Worm (Caenorhabditis elegans): ENCODE data around the gene F42F12.14.

The F42F12.14 gene

DNA sequence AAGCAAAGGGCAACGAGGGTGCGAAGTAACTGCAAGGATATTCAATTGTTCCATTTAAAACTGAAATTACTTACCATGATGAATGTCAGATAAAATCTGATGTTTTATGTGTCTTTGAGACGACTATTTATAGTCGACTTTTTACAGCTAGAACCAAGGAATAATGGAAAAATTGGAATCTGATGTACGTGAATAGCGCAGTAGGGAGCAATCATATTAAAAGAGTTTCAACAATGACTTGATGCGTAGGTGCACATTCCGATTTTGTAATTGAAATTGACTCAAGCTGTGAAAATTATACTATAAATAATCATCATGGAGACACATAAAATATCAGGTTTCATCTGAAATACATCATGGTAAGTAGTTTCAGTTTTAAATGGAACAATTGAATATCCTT, 5.2 kb upstream of the F42F12.14 start, which contains the start of the genes nspc-9 and nspc-10:
Gene nspc-9, minus strand, starts transcription at position 101 of the 400 bp plus-strand sequence.
Gene nspc-10, plus strand, starts transcription at position 331 of the 400 bp plus-strand sequence.
- no peak for TF ChIP-seq nhr-90 (tag; optimal IDR thresholded peaks at IDR 0.05; ENCODE audit: poor library complexity)
- no peak for TF ChIP-seq egl-13 (tag; optimal IDR thresholded peaks at IDR 0.05)
- no peak for TF ChIP-seq Y116A8C.19 (tag; optimal IDR thresholded peaks at IDR 0.05; ENCODE audit: borderline replicate concordance)
- TF ChIP-seq lsy-2 (tag; optimal IDR thresholded peaks at IDR 0.05), result no peak
- TF ChIP-seq C34B4.2 (tag; optimal IDR thresholded peaks at IDR 0.05), result no peak
- TF ChIP-seq grh-1 (GFP tag; IDR thresholded peaks at IDR 0.05), result no peak
- no peak for TF ChIP-seq nhr-20 (tag; optimal IDR thresholded peaks at IDR 0.05)
- TF ChIP-seq ces-1 (GFP tag; optimal IDR thresholded peaks at IDR 0.05), result no peak
- no peak for TF ChIP-seq unc-86 (tag; optimal IDR thresholded peaks at IDR 0.05)
- TF ChIP-seq lin-39 (tag; optimal IDR thresholded peaks at IDR 0.05), result no peak
- TF ChIP-seq mdl-1 (tag; optimal IDR thresholded peaks at IDR 0.05), result no peak
- TF ChIP-seq snpc-4 (tag; optimal IDR thresholded peaks at IDR 0.05), result no peak
- TF ChIP-seq C04F5.9 (tag; optimal IDR thresholded peaks at IDR 0.05), result no peak

DNA sequence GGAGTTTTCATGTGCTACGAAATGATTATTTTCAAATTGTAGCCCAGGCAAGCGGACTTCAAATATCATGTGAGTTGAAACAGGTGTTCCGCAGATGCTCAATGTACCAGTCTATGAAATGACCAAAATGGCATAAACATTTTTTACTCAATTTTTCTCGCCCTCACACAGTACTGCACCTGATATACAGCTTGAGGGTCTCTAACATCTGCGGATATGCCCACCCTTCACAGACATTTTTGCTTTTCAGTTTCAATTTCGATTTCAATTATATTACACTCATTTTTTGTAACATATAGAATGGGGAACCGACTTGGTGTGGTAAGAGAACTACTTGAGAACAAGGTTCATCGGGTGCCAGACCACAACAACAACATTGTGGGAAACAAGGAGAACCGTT, 1.7 kb upstream of the F42F12.14 start, which contains the start of gene F42F12.11:
Gene F42F12.11, plus strand, starts transcription at position 301 of the 400 bp plus-strand sequence.
- TF ChIP-seq mep-1 (tag; optimal IDR thresholded peaks at IDR 0.05) (no peak), tbx-2 (tag; optimal IDR thresholded peaks at IDR 0.05) (no peak), lin-15B (tag; optimal IDR thresholded peaks at IDR 0.05) (no peak), pqm-1 (tag; optimal IDR thresholded peaks at IDR 0.05) (no peak)

- TF ChIP-seq nhr-85 (tag) (peak; percentile 80), fkh-8 (tag; optimal IDR thresholded peaks at IDR 0.05) (no peak), swsn-7 (tag; optimal IDR thresholded peaks at IDR 0.05) (peak; percentile 22), lin-35 (GFP tag; optimal IDR thresholded peaks at IDR 0.05) (peak in 1 of 2 experiments; percentile 74), nhr-77 (tag; optimal IDR thresholded peaks at IDR 0.05) (peak; percentile 5), xbp-1 (tag; optimal IDR thresholded peaks at IDR 0.05) (peak; percentile 15), mef-2 (tag; optimal IDR thresholded peaks at IDR 0.05) (no peak), nhr-71 (tag; optimal IDR thresholded peaks at IDR 0.05) (peak; percentile 54), efl-1 (optimal IDR thresholded peaks at IDR 0.05) (no peak), efl-1 (GFP tag; optimal IDR thresholded peaks at IDR 0.05 in 1 of 2) (peak in 1 of 2 experiments; percentile 76), nhr-20 (tag; optimal IDR thresholded peaks at IDR 0.05) (peak; percentile 57), nhr-90 (tag; optimal IDR thresholded peaks at IDR 0.05; ENCODE audit: poor library complexity) (peak; percentile 58), sup-37 (GFP tag; optimal IDR thresholded peaks at IDR 0.05) (no peak), lin-14 (GFP tag; optimal IDR thresholded peaks at IDR 0.05) (peak; percentile 36), nhr-47 (tag; optimal IDR thresholded peaks at IDR 0.05) (peak; percentile 35), C16A3.4 (tag; optimal IDR thresholded peaks at IDR 0.05) (peak; percentile 63), nhr-19 (GFP tag; conservative IDR thresholded peaks at IDR 0.05) (peak; percentile 69), elt-3 (tag; optimal IDR thresholded peaks at IDR 0.05) (peak in 2 of 6 experiments; percentile 42 to 54), lir-3 (tag; optimal IDR thresholded peaks at IDR 0.05; ENCODE audit: poor library complexity) (peak; percentile 52), ceh-82 (tag; optimal IDR thresholded peaks at IDR 0.05) (peak in 2 of 3 experiments; percentile 36 to 46), mdl-1 (tag; optimal IDR thresholded peaks at IDR 0.05) (peak in 1 of 2 experiments; percentile 8), fos-1 (tag; optimal IDR thresholded peaks at IDR 0.05) (peak; percentile 6), hpl-2 (GFP tag; optimal IDR thresholded peaks at IDR 0.05) (no peak), lin-15B (tag; optimal IDR thresholded peaks at IDR 0.05) (no peak), egl-13 (tag; optimal IDR thresholded peaks at IDR 0.05) (no peak), mep-1 (tag; optimal IDR thresholded peaks at IDR 0.05) (peak; percentile 41), tbx-2 (tag; optimal IDR thresholded peaks at IDR 0.05) (peak; percentile 6), unc-86 (tag; optimal IDR thresholded peaks at IDR 0.05) (no peak), snu-23 (GFP tag; optimal IDR thresholded peaks at IDR 0.05) (peak; percentile 72), rnt-1 (tag; optimal IDR thresholded peaks at IDR 0.05) (peak; percentile 65), pag-3 (tag; optimal IDR thresholded peaks at IDR 0.05; ENCODE audit: borderline replicate concordance, insufficient read depth) (no peak)
These were observed 607 bp upstream of the F42F12.14 start for ce11 chrX:12347822-12348221.

All from whole organism, L1 larva.